Worm (Caenorhabditis elegans) whole organism, L3 larva: ENCODE measurements around the gene bgal-1.

ENCODE experiments used
- ama-1 ChIP-seq: fragments of 150-350 bp; optimal IDR thresholded peaks from 2 replicates; lab custom pipeline; 2018
- ceh-16 ChIP-seq: sonication (generic microtip); optimal IDR thresholded peaks from 2 replicates; lab custom pipeline; 2017; ENCODE audit warnings: missing biosample characterization, missing genetic modification characterization
- ceh-9 ChIP-seq: sonication (generic microtip); optimal IDR thresholded peaks from 2 replicates; lab custom pipeline; 2018; ENCODE audit warnings: missing biosample characterization, missing genetic modification characterization
- daf-12 ChIP-seq: fragments of 150-350 bp; optimal IDR thresholded peaks from 2 replicates; lab custom pipeline; 2014; ENCODE audit warnings: missing biosample characterization, missing genetic modification reagents, missing genetic modification characterization
- egl-27 ChIP-seq: sonication (generic microtip); optimal IDR thresholded peaks from 4 replicates; lab custom pipeline; 2017; ENCODE audit warnings: missing biosample characterization, missing genetic modification reagents, missing genetic modification characterization
- egl-5 ChIP-seq: fragments of 150-350 bp; optimal IDR thresholded peaks from 2 replicates; lab custom pipeline; 2017; ENCODE audit warnings: missing biosample characterization, missing genetic modification reagents, missing genetic modification characterization, inconsistent platforms
- elt-1 ChIP-seq: fragments of 150-350 bp; optimal IDR thresholded peaks from 2 replicates; lab custom pipeline; 2014; ENCODE audit warnings: missing biosample characterization, missing genetic modification characterization
- elt-2 ChIP-seq: sonication (generic microtip); optimal IDR thresholded peaks from 2 replicates; lab custom pipeline; 2016; ENCODE audit warnings: missing genetic modification reagents, mild to moderate bottlenecking, missing genetic modification characterization, missing compliant biosample characterization
- elt-3 ChIP-seq, 3 experiments: fragments of 150-350 bp in 1 of 3; sonication (generic microtip) in 2 of 3; optimal IDR thresholded peaks; 2 replicates in 2 of 3; 4 replicates in 1 of 3; lab custom pipeline; 2014 to 2017; ENCODE audit warnings: missing biosample characterization in 3 of 3, missing genetic modification characterization in 3 of 3
- fos-1 ChIP-seq: fragments of 150-350 bp; optimal IDR thresholded peaks from 2 replicates; lab custom pipeline; 2014; ENCODE audit warnings: missing biosample characterization, missing genetic modification characterization
- hmg-11 ChIP-seq: sonication (generic microtip); optimal IDR thresholded peaks from 2 replicates; lab custom pipeline; 2016; ENCODE audit warnings: missing genetic modification characterization, missing compliant biosample characterization
- jun-1 ChIP-seq: fragments of 150-350 bp; optimal IDR thresholded peaks from 2 replicates; lab custom pipeline; 2014; ENCODE audit warnings: missing biosample characterization, missing genetic modification reagents, missing genetic modification characterization
- lsy-12 ChIP-seq: sonication (generic microtip); optimal IDR thresholded peaks from 2 replicates; lab custom pipeline; 2016; ENCODE audit warnings: mild to moderate bottlenecking, missing genetic modification characterization, missing compliant biosample characterization
- nhr-12 ChIP-seq: fragments of 150-350 bp; optimal IDR thresholded peaks from 2 replicates; lab custom pipeline; 2014; ENCODE audit warnings: missing biosample characterization, missing genetic modification characterization
- nhr-23 ChIP-seq: fragments of 150-350 bp; optimal IDR thresholded peaks from 2 replicates; lab custom pipeline; 2014; ENCODE audit warnings: missing biosample characterization, missing genetic modification reagents, missing genetic modification characterization
- nhr-237 ChIP-seq: fragments of 150-350 bp; optimal IDR thresholded peaks from 2 replicates; lab custom pipeline; 2014; ENCODE audit warnings: missing biosample characterization, missing genetic modification characterization
- nhr-25 ChIP-seq: sonication (generic microtip); optimal IDR thresholded peaks from 2 replicates; lab custom pipeline; 2017; ENCODE audit warnings: missing biosample characterization, missing genetic modification characterization
- nhr-28 ChIP-seq: fragments of 150-350 bp; optimal IDR thresholded peaks from 2 replicates; lab custom pipeline; 2014; ENCODE audit warnings: missing biosample characterization, missing genetic modification characterization
- nhr-76 ChIP-seq: fragments of 150-350 bp; sonication (generic microtip); optimal IDR thresholded peaks from 5 replicates; lab custom pipeline; 2014; ENCODE audit warnings: missing biosample characterization, missing genetic modification characterization
- nhr-77 ChIP-seq: fragments of 150-350 bp; optimal IDR thresholded peaks from 2 replicates; lab custom pipeline; 2014; ENCODE audit warnings: missing biosample characterization, missing genetic modification characterization
- pha-4 ChIP-seq: fragments of 150-350 bp; optimal IDR thresholded peaks from 2 replicates; lab custom pipeline; 2014; ENCODE audit warnings: missing biosample characterization, missing genetic modification reagents, missing genetic modification characterization
- pqm-1 ChIP-seq: fragments of 150-350 bp; optimal IDR thresholded peaks from 2 replicates; lab custom pipeline; 2017; ENCODE audit warnings: missing biosample characterization, missing genetic modification characterization, inconsistent platforms
- sea-2 ChIP-seq: fragments of 150-350 bp; sonication (generic microtip); optimal IDR thresholded peaks from 4 replicates; lab custom pipeline; 2014; ENCODE audit warnings: missing biosample characterization, missing genetic modification reagents, missing genetic modification characterization
- skn-1 ChIP-seq: fragments of 150-350 bp; optimal IDR thresholded peaks from 2 replicates; lab custom pipeline; 2014; ENCODE audit warnings: missing biosample characterization, missing genetic modification characterization
- tbx-2 ChIP-seq: sonication (generic microtip); optimal IDR thresholded peaks from 2 replicates; lab custom pipeline; 2016; ENCODE audit warnings: mild to moderate bottlenecking, missing genetic modification characterization, missing compliant biosample characterization
- unc-62 ChIP-seq: fragments of 150-350 bp; sonication (generic microtip); optimal IDR thresholded peaks from 4 replicates; lab custom pipeline; 2014; ENCODE audit warnings: missing biosample characterization, missing genetic modification reagents, missing genetic modification characterization
- zag-1 ChIP-seq: fragments of 150-350 bp; optimal IDR thresholded peaks from 2 replicates; lab custom pipeline; 2014; ENCODE audit warnings: missing biosample characterization, missing genetic modification characterization
- ztf-11 ChIP-seq: fragments of 150-350 bp; optimal IDR thresholded peaks from 2 replicates; lab custom pipeline; 2014; ENCODE audit warnings: missing biosample characterization, missing genetic modification characterization
- ztf-4 ChIP-seq: fragments of 150-350 bp; optimal IDR thresholded peaks from 2 replicates; lab custom pipeline; 2014; ENCODE audit warnings: missing biosample characterization, missing genetic modification characterization

Gene bgal-1

ce11 chrV:11223698-11224097 lies 2.1 kb downstream of the bgal-1 start:
- TF ChIP-seq ceh-16 (tag; lab: Kevin White, UChicago) (no peak), ama-1 (lab: Kevin White, UChicago) (no peak), tbx-2 (tag; lab: Kevin White, UChicago) (no peak), nhr-237 (tag; lab: Kevin White, UChicago) (no peak), ceh-9 (tag; lab: Kevin White, UChicago) (no peak), pqm-1 (tag; lab: Kevin White, UChicago) (no peak), unc-62 (no peak), daf-12 (tag; lab: Kevin White, UChicago) (no peak), elt-2 (no peak)

DNA sequence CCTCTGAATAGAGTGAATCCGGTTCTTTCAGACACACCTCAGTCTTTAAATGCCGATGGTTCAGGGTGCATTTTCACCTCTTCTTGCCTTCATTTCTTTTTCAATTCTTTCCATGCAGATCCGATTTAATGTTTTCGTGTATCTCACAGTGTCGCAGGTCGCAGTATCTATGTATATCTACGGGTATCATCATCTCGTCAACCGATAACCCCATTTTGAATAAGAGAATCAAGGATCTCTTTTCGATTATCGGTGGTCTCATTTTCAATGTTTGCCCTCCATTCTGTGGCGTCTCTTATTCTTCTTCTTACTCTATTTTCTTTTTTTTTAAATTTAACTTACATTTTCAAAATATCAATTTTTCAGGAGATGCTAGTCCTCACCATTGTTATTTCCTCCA lies 4.9 kb downstream of the bgal-1 start, which contains the start of gene T19B10.2:
T19B10.2 (plus strand) TSS at position 367 of the 400 bp plus-strand sequence.
- TF ChIP-seq lsy-12 (tag; lab: Kevin White, UChicago) (no peak), nhr-23 (tag; lab: Kevin White, UChicago) (peak; percentile 76)

ce11 chrV:11220415-11220814 lies 5.4 kb downstream of the bgal-1 start:
- no peak for TF ChIP-seq ztf-4 (tag; lab: Kevin White, UChicago)
- TF ChIP-seq nhr-12 (tag; lab: Kevin White, UChicago), result no peak
- no peak for TF ChIP-seq daf-12 (tag; lab: Kevin White, UChicago)
- no peak for TF ChIP-seq egl-27 (tag; lab: Kevin White, UChicago)

- TF ChIP-seq pha-4 (tag; lab: Kevin White, UChicago), result no peak
- no peak for TF ChIP-seq skn-1 (tag; lab: Kevin White, UChicago)
- TF ChIP-seq tbx-2 (tag; lab: Kevin White, UChicago), result no peak
- TF ChIP-seq jun-1, result no peak
- TF ChIP-seq pqm-1 (tag; lab: Kevin White, UChicago), result peak; percentile 18
- TF ChIP-seq nhr-77, result no peak
- TF ChIP-seq elt-1 (tag; lab: Kevin White, UChicago), result no peak
- TF ChIP-seq elt-2, result peak; percentile 17
- no peak for TF ChIP-seq elt-3 (tag; optimal IDR thresholded peaks at IDR 0.05; lab: Kevin White, UChicago)
- TF ChIP-seq zag-1, result no peak
- TF ChIP-seq nhr-25 (tag; lab: Kevin White, UChicago), result no peak
- TF ChIP-seq, all 47 proteins: peak for 2
Observed at ce11 chrV:11217394-11217793, 8.4 kb downstream of the bgal-1 start, which contains the start of gene cyp-29A2. TSS of gene cyp-29A2 (plus strand) at chrV:11217583.

ce11 chrV:11216137-11216536 lies 9.7 kb downstream of the bgal-1 start:
- no peak for TF ChIP-seq zag-1
- TF ChIP-seq nhr-28 (tag; lab: Kevin White, UChicago), result no peak
- no peak for TF ChIP-seq ceh-16 (tag; lab: Kevin White, UChicago)
- TF ChIP-seq fos-1 (tag; lab: Kevin White, UChicago), result no peak
- no peak for TF ChIP-seq ztf-11
- TF ChIP-seq ceh-9 (tag; lab: Kevin White, UChicago), result no peak
- TF ChIP-seq egl-5 (tag; lab: Kevin White, UChicago), result no peak
- no peak for TF ChIP-seq hmg-11 (tag; lab: Kevin White, UChicago)
- TF ChIP-seq sea-2 (GFP tag; lab: Kevin White, UChicago), result no peak

ce11 chrV:11214569-11214968 lies 11.2 kb downstream of the bgal-1 start:
- TF ChIP-seq elt-2 (no peak), nhr-76 (no peak), egl-5 (tag; lab: Kevin White, UChicago) (peak; percentile 82), ama-1 (lab: Kevin White, UChicago) (no peak), tbx-2 (tag; lab: Kevin White, UChicago) (no peak), daf-12 (tag; lab: Kevin White, UChicago) (no peak)
- TF ChIP-seq, all 47 proteins: peak for 1

ce11 chrV:11211323-11211722 lies 14.5 kb downstream of the bgal-1 start:
- TF ChIP-seq nhr-25 (tag; lab: Kevin White, UChicago), result no peak
- peak; percentile 5 for TF ChIP-seq egl-5 (tag; lab: Kevin White, UChicago)
